Worm (Caenorhabditis elegans) whole organism, L1 larva: Measurements from ENCODE around the gene T25B9.5.

Source experiments
- efl-1 ChIP-seq, 4 experiments: fragments of 150-350 bp; optimal IDR thresholded peaks in 3 of 4; peaks in 1 of 4; 1 replicate in 1 of 4; 2 replicates in 3 of 4; lab custom pipeline; 2014; ENCODE audit warnings: missing biosample characterization in 2 of 4, missing genetic modification characterization in 2 of 4, missing genetic modification reagents in 2 of 4
- egl-27 ChIP-seq, 2 experiments: fragments of 150-350 bp in 1 of 2; sonication (generic microtip); optimal IDR thresholded peaks; 3 replicates each; lab custom pipeline; 2017 to 2018; ENCODE audit warnings: missing biosample characterization in 2 of 2, missing genetic modification characterization in 2 of 2, missing genetic modification reagents in 2 of 2
- elt-3 ChIP-seq, 6 experiments: fragments of 150-350 bp in 1 of 6; sonication (generic microtip); optimal IDR thresholded peaks; 2 replicates each; lab custom pipeline; 2017 to 2018; ENCODE audit warnings: missing biosample characterization in 6 of 6, missing genetic modification characterization in 6 of 6, inconsistent platforms in 1 of 6
- fkh-8 ChIP-seq: sonication (generic microtip); optimal IDR thresholded peaks from 2 replicates; lab custom pipeline; 2016; ENCODE audit warnings: mild to moderate bottlenecking, missing genetic modification characterization, missing compliant biosample characterization
- fos-1 ChIP-seq: fragments of 150-350 bp; optimal IDR thresholded peaks from 2 replicates; lab custom pipeline; 2014; ENCODE audit warnings: missing biosample characterization, missing genetic modification characterization
- lin-14 ChIP-seq: fragments of 200-800 bp; sonication (Bioruptor generic); optimal IDR thresholded peaks from 2 replicates; lab custom pipeline; 2018; ENCODE audit warnings: mild to moderate bottlenecking, missing genetic modification characterization, moderate library complexity, missing compliant biosample characterization
- mab-9 ChIP-seq: fragments of 200-800 bp; sonication (Bioruptor generic); IDR thresholded peaks from 2 replicates; pipeline ENCODE4 v1.3.6; 2022; ENCODE audit warnings: missing genetic modification reagents, missing genetic modification characterization, missing compliant biosample characterization
- nhr-28 ChIP-seq: fragments of 150-350 bp; optimal IDR thresholded peaks from 2 replicates; lab custom pipeline; 2014; ENCODE audit warnings: missing biosample characterization, missing genetic modification characterization
- nhr-76 ChIP-seq: sonication (generic microtip); optimal IDR thresholded peaks from 2 replicates; lab custom pipeline; 2017; ENCODE audit warnings: missing biosample characterization, missing genetic modification characterization
- nhr-85 ChIP-seq: sonication (generic microtip); peaks from one replicate; lab custom pipeline; 2016; ENCODE audit warnings: missing genetic modification characterization, inconsistent platforms, missing compliant biosample characterization
- nhr-90 ChIP-seq: sonication (generic microtip); optimal IDR thresholded peaks from 2 replicates; lab custom pipeline; 2016; ENCODE audit warnings: mild to moderate bottlenecking, missing genetic modification characterization, missing compliant biosample characterization; ENCODE audit not compliant: poor library complexity
- unc-62 ChIP-seq: fragments of 150-350 bp; optimal IDR thresholded peaks from 2 replicates; lab custom pipeline; 2014; ENCODE audit warnings: missing biosample characterization, missing genetic modification reagents, missing genetic modification characterization
- zag-1 ChIP-seq: fragments of 150-350 bp; optimal IDR thresholded peaks from 2 replicates; lab custom pipeline; 2014; ENCODE audit warnings: missing biosample characterization, missing genetic modification characterization
- ztf-11 ChIP-seq, 2 experiments: sonication (generic microtip); optimal IDR thresholded peaks; 2 replicates each; lab custom pipeline; 2016 to 2017; ENCODE audit warnings: missing genetic modification characterization in 2 of 2, missing biosample characterization in 1 of 2, missing compliant biosample characterization in 1 of 2

DNA sequence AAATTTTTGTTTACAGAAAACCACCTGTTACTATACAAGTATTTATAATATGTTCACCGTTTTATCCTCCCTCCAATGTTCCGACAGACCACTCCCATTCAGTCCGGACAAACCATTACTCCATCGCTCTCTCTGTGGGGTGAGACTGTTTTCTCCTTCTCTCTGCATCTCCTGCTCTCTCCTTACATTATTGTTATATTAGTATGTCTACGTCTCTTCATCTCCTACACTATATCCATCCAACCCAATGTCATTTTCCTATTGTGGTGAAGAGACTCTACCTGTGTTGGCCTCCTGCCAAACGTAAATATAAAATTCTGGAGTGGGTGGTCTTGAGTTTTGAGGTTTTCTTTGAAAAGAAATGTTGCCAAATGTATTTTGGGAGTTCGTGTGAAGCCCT lies 40.0 kb downstream of the T25B9.5 start:
- TF ChIP-seq zag-1 (tag; lab: Kevin White, UChicago) (no peak), unc-62 (GFP tag; lab: Kevin White, UChicago) (no peak), nhr-28 (no peak), nhr-85 (tag; lab: Kevin White, UChicago) (peak; percentile 68), elt-3 (tag; optimal IDR thresholded peaks at IDR 0.05; lab: Kevin White, UChicago) (no peak), mab-9 (GFP tag; lab: Robert Waterston, UW) (no peak), fos-1 (tag; lab: Kevin White, UChicago) (no peak), lin-14 (GFP tag; lab: Kevin White, UChicago) (peak; percentile 75), egl-27 (tag; optimal IDR thresholded peaks at IDR 0.05; lab: Kevin White, UChicago) (no peak), nhr-90 (tag; lab: Kevin White, UChicago) (peak; percentile 22), ztf-11 (tag; optimal IDR thresholded peaks at IDR 0.05; lab: Kevin White, UChicago) (no peak), efl-1 (optimal IDR thresholded peaks at IDR 0.05; lab: Kevin White, UChicago) (peak; percentile 23 to 29), efl-1 (GFP tag; optimal IDR thresholded peaks at IDR 0.05 in 1 of 2; lab: Kevin White, UChicago) (peak; percentile 0 to 89), fkh-8 (tag; lab: Kevin White, UChicago) (peak; percentile 42), nhr-76 (tag; lab: Kevin White, UChicago) (no peak)
